Fruit fly (Drosophila melanogaster): Measurements from ENCODE around the gene CG5177.

CG5177 gene

DNA sequence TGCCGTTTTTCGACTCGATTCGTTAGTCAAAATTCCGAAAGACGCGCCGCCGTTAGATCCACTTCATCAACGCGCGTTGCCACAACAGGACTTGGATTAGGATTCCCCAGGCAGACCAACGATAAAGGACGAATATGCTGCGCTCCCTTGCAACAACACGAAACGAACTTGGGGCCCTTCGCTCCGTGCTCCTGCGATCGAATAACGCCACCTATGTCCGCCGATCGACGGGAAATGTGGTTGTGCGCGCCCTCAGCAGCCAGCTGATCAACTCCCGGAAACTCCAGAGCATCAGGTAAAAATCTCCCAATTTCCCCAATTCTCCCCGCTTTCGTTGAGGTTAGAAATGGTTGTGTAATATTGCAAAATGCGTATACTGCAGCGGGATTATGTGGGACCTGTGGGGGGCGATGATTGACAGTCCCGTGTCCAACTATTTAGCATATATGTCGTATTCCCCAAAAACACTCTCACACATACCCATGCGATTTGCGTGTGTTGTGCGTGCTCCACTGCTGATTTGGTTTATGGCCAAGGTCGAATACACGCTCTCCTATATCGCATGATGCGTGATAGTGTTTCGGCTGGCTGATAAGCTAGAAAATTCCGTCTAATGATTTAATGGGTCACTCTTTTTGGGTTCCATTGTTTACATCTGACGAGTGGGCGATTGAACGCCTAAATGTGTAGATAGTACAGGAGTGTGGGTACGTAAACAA lies 22.2 kb downstream of the CG5177 start (continued):
- TF ChIP-seq CG8944 (GFP tag; optimal IDR thresholded peaks at IDR 0.05) (no peak), phol (tag; optimal IDR thresholded peaks at IDR 0.05) (no peak), ap (GFP tag; IDR thresholded peaks at IDR 0.05) (no peak), CG10543 (GFP tag; optimal IDR thresholded peaks at IDR 0.05) (peak; percentile 61), rib (GFP tag; IDR thresholded peaks at IDR 0.05) (no peak), Spps (tag; optimal IDR thresholded peaks at IDR 0.05) (no peak), tx (GFP tag; optimal IDR thresholded peaks at IDR 0.05) (no peak), Rx (GFP tag; IDR thresholded peaks at IDR 0.05) (no peak), unc-4 (GFP tag; IDR thresholded peaks at IDR 0.05; ENCODE audit: partially characterized antibody) (no peak), salm (tag; optimal IDR thresholded peaks at IDR 0.05) (no peak), Hr39 (optimal IDR thresholded peaks at IDR 0.05) (no peak), h (optimal IDR thresholded peaks at IDR 0.05) (no peak), tll (GFP tag; optimal IDR thresholded peaks at IDR 0.05) (no peak), Fer1 (GFP tag; optimal IDR thresholded peaks at IDR 0.05) (no peak), sens-2 (GFP tag; IDR thresholded peaks at IDR 0.05) (no peak), CG12769 (tag; optimal IDR thresholded peaks at IDR 0.05) (peak; percentile 81), CG16779 (GFP tag; IDR thresholded peaks at IDR 0.05) (no peak), ems (GFP tag; optimal IDR thresholded peaks at IDR 0.05) (no peak)

DNA sequence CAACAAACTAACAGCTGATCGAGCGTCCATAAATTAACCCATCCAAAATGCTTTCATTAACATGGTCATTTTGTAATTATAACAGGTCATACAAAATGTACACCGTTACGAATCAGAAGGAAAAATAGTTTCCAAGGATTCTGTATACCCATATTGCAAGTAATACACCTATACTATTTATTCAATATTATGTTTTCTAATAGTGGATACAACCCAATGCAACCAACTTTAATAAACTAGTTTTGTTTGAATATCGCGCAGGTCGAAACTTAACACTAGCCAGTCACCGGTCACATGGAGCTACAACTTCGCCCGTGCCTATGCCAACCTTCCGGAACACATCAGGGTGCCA lies 22.7 kb downstream of the CG5177 start:
- TF ChIP-seq sens (GFP tag) (peak; percentile 77), eve (GFP tag; optimal IDR thresholded peaks at IDR 0.05) (peak in 1 of 2 experiments; percentile 57), CG12391 (tag; optimal IDR thresholded peaks at IDR 0.05) (no peak), MTF-1 (GFP tag; optimal IDR thresholded peaks at IDR 0.05; ENCODE audit: borderline replicate concordance) (no peak)

DNA sequence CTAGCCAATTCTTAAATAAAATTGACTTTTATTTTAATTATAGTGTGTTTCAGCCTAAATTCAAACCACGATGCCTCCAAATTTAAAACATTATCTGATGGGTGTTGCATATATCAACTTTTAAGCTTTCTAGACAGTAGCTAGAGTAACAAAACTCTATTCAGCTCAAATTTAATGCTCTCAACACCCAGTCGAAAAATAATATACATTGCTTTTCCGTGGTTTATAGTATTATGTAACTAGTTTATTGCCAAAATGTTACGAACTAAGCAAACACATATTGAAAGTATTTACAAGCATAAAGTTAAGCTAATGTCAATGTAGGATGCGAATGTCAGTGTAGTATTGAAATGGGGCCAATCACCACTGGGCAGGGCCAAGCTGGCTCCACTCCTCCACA lies 25.3 kb downstream of the CG5177 start:
- peak; percentile 54 for TF ChIP-seq sens (GFP tag)
- TF ChIP-seq Pdp1 (GFP tag; optimal IDR thresholded peaks at IDR 0.05) = peak in 1 of 2 experiments; percentile 83
- no peak for TF ChIP-seq CkIIα-i1 (GFP tag; IDR thresholded peaks at IDR 0.05)
- TF ChIP-seq Myb (GFP tag; optimal IDR thresholded peaks at IDR 0.05) = no peak

DNA sequence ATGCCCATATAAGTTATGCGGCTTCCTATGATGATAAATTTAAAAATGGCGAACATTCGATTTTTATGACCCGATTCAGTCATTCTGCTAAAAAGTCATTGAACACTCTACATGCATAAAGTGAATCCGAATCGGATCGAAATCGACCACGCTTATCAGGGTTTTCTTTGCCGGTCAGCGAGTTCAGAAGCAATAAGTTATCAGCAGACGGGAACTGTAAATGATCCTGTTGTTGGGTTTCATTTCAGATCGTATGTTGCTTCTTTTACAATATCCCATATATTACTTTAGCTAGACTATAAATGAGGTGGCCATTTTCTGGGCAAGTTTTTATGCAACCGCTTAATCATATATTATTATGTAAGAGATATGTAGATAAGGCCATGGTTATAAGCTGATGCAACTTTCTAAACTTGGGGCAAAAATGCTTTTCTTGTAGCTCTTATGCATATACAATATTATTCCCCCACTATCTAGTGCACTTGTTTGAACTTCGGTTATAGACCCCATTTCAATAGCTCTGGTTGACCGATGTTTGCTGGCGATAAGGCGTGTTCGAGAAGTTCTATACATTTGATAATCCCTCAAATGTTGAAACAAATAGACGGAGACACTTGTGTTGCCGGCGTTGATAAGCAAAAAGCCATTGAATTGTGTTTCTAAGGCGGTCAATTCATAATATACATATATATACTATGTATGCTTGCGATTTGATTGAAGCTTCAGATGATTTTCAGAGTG lies 27.0 kb downstream of the CG5177 start:
- TF ChIP-seq Med (GFP tag) (peak; percentile 1), sob (GFP tag; IDR thresholded peaks at IDR 0.05) (no peak), gce (GFP tag; IDR thresholded peaks at IDR 0.05) (no peak), Sox100B (GFP tag; optimal IDR thresholded peaks at IDR 0.05) (no peak), cwo (GFP tag; optimal IDR thresholded peaks at IDR 0.05) (no peak), sens (GFP tag) (peak; percentile 71), CG8924 (tag; optimal IDR thresholded peaks at IDR 0.05) (no peak), CG12659 (GFP tag; optimal IDR thresholded peaks at IDR 0.05) (no peak), CG13296 (GFP tag; optimal IDR thresholded peaks at IDR 0.05) (no peak), Jarid2 (GFP tag; optimal IDR thresholded peaks at IDR 0.05) (no peak), CG14014 (GFP tag; IDR thresholded peaks at IDR 0.05) (no peak), CG31388 (GFP tag; optimal IDR thresholded peaks at IDR 0.05) (no peak), CG11247 (GFP tag; IDR thresholded peaks at IDR 0.05) (no peak), sug (tag; optimal IDR thresholded peaks at IDR 0.05) (peak; percentile 32), CG18619 (GFP tag; optimal IDR thresholded peaks at IDR 0.05) (no peak), CG12769 (tag; optimal IDR thresholded peaks at IDR 0.05) (no peak), dmrt11E (tag; optimal IDR thresholded peaks at IDR 0.05) (no peak), mld (GFP tag; IDR thresholded peaks at IDR 0.05; ENCODE audit: partially characterized antibody) (no peak), dysf (GFP tag; IDR thresholded peaks at IDR 0.05) (no peak), eve (GFP tag; optimal IDR thresholded peaks at IDR 0.05) (peak in 1 of 2 experiments; percentile 23), nmo (GFP tag; optimal IDR thresholded peaks at IDR 0.05) (no peak), CG14050 (GFP tag; IDR thresholded peaks at IDR 0.05) (no peak), lbe (GFP tag; optimal IDR thresholded peaks at IDR 0.05) (no peak)

All from whole organism, embryonic.